Fruit fly (Drosophila melanogaster): ENCODE data around the gene CG13133.

CG13133 gene

dm6 chr2L:10093788-10094187, 1.6 kb upstream of the CG13133 start, which contains the start of gene CG34109:
CG34109 (plus strand) TSS chr2L:10094088.
- TF ChIP-seq Dbx (GFP tag; IDR thresholded peaks at IDR 0.05) (no peak), sna (GFP tag; IDR thresholded peaks at IDR 0.05; ENCODE audit: partially characterized antibody) (no peak), Kr (GFP tag; optimal IDR thresholded peaks at IDR 0.05) (no peak), Fer1 (GFP tag; optimal IDR thresholded peaks at IDR 0.05) (no peak), en (GFP tag; optimal IDR thresholded peaks at IDR 0.05) (no peak), CG17612 (GFP tag; IDR thresholded peaks at IDR 0.05) (no peak)

dm6 chr2L:10064754-10065153, 27.4 kb downstream of the CG13133 start:
- 0 out of 3 replicates have a peak, but pooled peaks have one; percentile 42 for TF ChIP-seq CG3726 (GFP tag; IDR thresholded peaks at IDR 0.05)
- peak; percentile 83 for TF ChIP-seq sr (GFP tag; IDR thresholded peaks at IDR 0.05)
- TF ChIP-seq kah (GFP tag; optimal IDR thresholded peaks at IDR 0.05), result no peak
- TF ChIP-seq slbo (GFP tag; IDR thresholded peaks at IDR 0.05), result 0 out of 2 replicates have a peak, but pooled peaks have one; percentile 20
- TF ChIP-seq CG8478 (optimal IDR thresholded peaks at IDR 0.05), result peak; percentile 68
- no peak for TF ChIP-seq Pdp1 (GFP tag; optimal IDR thresholded peaks at IDR 0.05)

- TF ChIP-seq chn (GFP tag; optimal IDR thresholded peaks at IDR 0.05) (no peak), Tbp (GFP tag; optimal IDR thresholded peaks at IDR 0.05) (no peak), CG18476 (GFP tag; optimal IDR thresholded peaks at IDR 0.05) (no peak), CG18764 (GFP tag; optimal IDR thresholded peaks at IDR 0.05) (no peak), MTF-1 (GFP tag; optimal IDR thresholded peaks at IDR 0.05; ENCODE audit: borderline replicate concordance) (no peak), CG9817 (tag; optimal IDR thresholded peaks at IDR 0.05) (peak; percentile 24), gcm2 (GFP tag; optimal IDR thresholded peaks at IDR 0.05) (no peak), CG13775 (GFP tag; optimal IDR thresholded peaks at IDR 0.05) (no peak), org-1 (GFP tag; optimal IDR thresholded peaks at IDR 0.05) (peak; percentile 18), CG7357 (GFP tag; IDR thresholded peaks at IDR 0.05) (no peak), Xbp1 (GFP tag; optimal IDR thresholded peaks at IDR 0.05) (peak; percentile 24), NC2α (GFP tag; optimal IDR thresholded peaks at IDR 0.05) (no peak), CG3726 (GFP tag; IDR thresholded peaks at IDR 0.05) (no peak), CG10366 (GFP tag; IDR thresholded peaks at IDR 0.05) (peak; percentile 29; the same call in 1 of the 2 replicates), CG4328 (GFP tag; optimal IDR thresholded peaks at IDR 0.05) (peak; percentile 11), ttk (GFP tag; IDR thresholded peaks at IDR 0.05) (0 out of 2 replicates have a peak, but pooled peaks have one; percentile 32), ssp (GFP tag; IDR thresholded peaks at IDR 0.05) (no peak), CG11085 (GFP tag; IDR thresholded peaks at IDR 0.05) (no peak), CG13424 (tag; optimal IDR thresholded peaks at IDR 0.05) (peak; percentile 47), Max (GFP tag; optimal IDR thresholded peaks at IDR 0.05) (no peak), prd (optimal IDR thresholded peaks at IDR 0.05) (no peak), prd (GFP tag; IDR thresholded peaks at IDR 0.05) (peak; percentile 51; the same call in 2 of the 3 replicates), bsh (GFP tag; optimal IDR thresholded peaks at IDR 0.05) (no peak), Mrtf (GFP tag; IDR thresholded peaks at IDR 0.05) (no peak), Hr78 (GFP tag; optimal IDR thresholded peaks at IDR 0.05) (no peak), cato (GFP tag; optimal IDR thresholded peaks at IDR 0.05; ENCODE audit: borderline replicate concordance) (no peak), NfI (GFP tag; optimal IDR thresholded peaks at IDR 0.05) (no peak), Gug (GFP tag; IDR thresholded peaks at IDR 0.05) (0 out of 4 replicates have a peak, but pooled peaks have one; percentile 5), ATbp (GFP tag; optimal IDR thresholded peaks at IDR 0.05) (no peak), nau (GFP tag; optimal IDR thresholded peaks at IDR 0.05) (no peak), Antp (GFP tag; optimal IDR thresholded peaks at IDR 0.05) (no peak), CG18599 (GFP tag; optimal IDR thresholded peaks at IDR 0.05) (no peak), dm (GFP tag; optimal IDR thresholded peaks at IDR 0.05) (no peak), CG7963 (GFP tag; IDR thresholded peaks at IDR 0.05; ENCODE audit: partially characterized antibody) (no peak), CG15073 (GFP tag; optimal IDR thresholded peaks at IDR 0.05) (no peak), CG12744 (GFP tag; optimal IDR thresholded peaks at IDR 0.05) (no peak), stwl (tag; optimal IDR thresholded peaks at IDR 0.05) (no peak)
Measured at dm6 chr2L:10061276-10061675, 30.9 kb downstream of the CG13133 start.
